Worm (Caenorhabditis elegans) whole organism, young adult: Measurements from ENCODE around the gene tsp-20.
A peak's percentile ranks its signal among the peaks of the same experiment; 100 is the strongest.

ENCODE experiments used
- B0261.1 ChIP-seq: sonication (generic microtip); optimal IDR thresholded peaks from 2 replicates; lab custom pipeline; 2016; ENCODE audit warnings: mild to moderate bottlenecking, missing genetic modification characterization, moderate library complexity, missing compliant biosample characterization
- B0336.3 ChIP-seq: fragments of 200-800 bp; sonication (Bioruptor generic); IDR thresholded peaks from 2 replicates; pipeline ENCODE4 v1.3.6; 2022; ENCODE audit warnings: missing genetic modification characterization, missing compliant biosample characterization
- D2030.7 ChIP-seq: fragments of 200-800 bp; sonication (Bioruptor generic); IDR thresholded peaks from 2 replicates; pipeline ENCODE4 v1.3.6; 2022; ENCODE audit warnings: missing genetic modification reagents, missing genetic modification characterization, missing compliant biosample characterization
- F52B5.7 ChIP-seq: sonication (generic microtip); optimal IDR thresholded peaks from 2 replicates; lab custom pipeline; 2016; ENCODE audit warnings: mild to moderate bottlenecking, missing genetic modification characterization, missing compliant biosample characterization
- F57A8.1 ChIP-seq: fragments of 200-800 bp; sonication (Bioruptor generic); optimal IDR thresholded peaks from 2 replicates; lab custom pipeline; 2018; ENCODE audit warnings: mild to moderate bottlenecking, missing genetic modification characterization, moderate library complexity, missing compliant biosample characterization
- T26A5.8 ChIP-seq: sonication (generic microtip); optimal IDR thresholded peaks from 2 replicates; lab custom pipeline; 2016; ENCODE audit warnings: missing genetic modification characterization, missing compliant biosample characterization
- Y53G8AR.9 ChIP-seq: fragments of 200-800 bp; sonication (Bioruptor generic); conservative IDR thresholded peaks from 2 replicates; pipeline ENCODE4 v1.3.6; 2022; ENCODE audit warnings: missing genetic modification reagents, missing genetic modification characterization, missing compliant biosample characterization
- Y56A3A.18 ChIP-seq: fragments of 200-800 bp; sonication (Bioruptor generic); IDR thresholded peaks from 2 replicates; pipeline ENCODE4 v1.3.6; 2022; ENCODE audit warnings: missing genetic modification reagents, missing genetic modification characterization, missing compliant biosample characterization
- Y79H2A.3 ChIP-seq: fragments of 200-800 bp; sonication (Bioruptor generic); conservative IDR thresholded peaks from 2 replicates; pipeline ENCODE4 v1.3.6; 2022; ENCODE audit warnings: missing genetic modification reagents, missing genetic modification characterization, missing compliant biosample characterization
- Y95B8A.8 ChIP-seq: fragments of 200-800 bp; sonication (Bioruptor generic); IDR thresholded peaks from 2 replicates; pipeline ENCODE4 v1.3.6; 2022; ENCODE audit warnings: missing genetic modification reagents, missing genetic modification characterization, missing compliant biosample characterization
- ZK185.1 ChIP-seq: sonication (generic microtip); optimal IDR thresholded peaks from 2 replicates; lab custom pipeline; 2016; ENCODE audit warnings: mild to moderate bottlenecking, missing genetic modification characterization, missing compliant biosample characterization; ENCODE audit not compliant: poor library complexity, severe bottlenecking
- ama-1 ChIP-seq, 3 experiments: fragments of 150-350 bp in 1 of 3; sonication (generic microtip) in 2 of 3; optimal IDR thresholded peaks; 2 replicates each; lab custom pipeline; 2014 to 2018; ENCODE audit warnings: missing biosample characterization in 2 of 3, missing genetic modification characterization in 2 of 3, missing genetic modification reagents in 2 of 3
- ceh-27 ChIP-seq: fragments of 200-800 bp; sonication (Bioruptor generic); optimal IDR thresholded peaks from 2 replicates; lab custom pipeline; 2018; ENCODE audit warnings: mild to moderate bottlenecking, missing genetic modification characterization, moderate library complexity, missing compliant biosample characterization
- ceh-40 ChIP-seq: fragments of 200-800 bp; sonication (Bioruptor generic); IDR thresholded peaks from 2 replicates; pipeline ENCODE4 v1.3.6; 2022; ENCODE audit warnings: missing genetic modification characterization, missing compliant biosample characterization
- ceh-58 ChIP-seq: fragments of 200-800 bp; sonication (Bioruptor generic); IDR thresholded peaks from 2 replicates; pipeline ENCODE4 v1.3.6; 2022; ENCODE audit warnings: missing genetic modification characterization, missing compliant biosample characterization
- ceh-91 ChIP-seq: fragments of 200-800 bp; sonication (Bioruptor generic); IDR thresholded peaks from 2 replicates; pipeline ENCODE4 v1.3.6; 2022; ENCODE audit warnings: missing genetic modification reagents, missing genetic modification characterization, missing compliant biosample characterization
- die-1 ChIP-seq: sonication (generic microtip); optimal IDR thresholded peaks from 2 replicates; lab custom pipeline; 2016; ENCODE audit warnings: missing genotype, mild to moderate bottlenecking, missing genetic modification characterization, missing compliant biosample characterization
- dox-1 ChIP-seq: fragments of 200-800 bp; sonication (Bioruptor generic); IDR thresholded peaks from 2 replicates; pipeline ENCODE4 v1.3.6; 2022; ENCODE audit warnings: missing genetic modification reagents, missing genetic modification characterization, missing compliant biosample characterization
- efl-1 ChIP-seq: fragments of 150-350 bp; optimal IDR thresholded peaks from 2 replicates; lab custom pipeline; 2014; ENCODE audit warnings: missing biosample characterization, missing genetic modification reagents, missing genetic modification characterization
- gei-17 ChIP-seq: fragments of 200-800 bp; sonication (Bioruptor generic); optimal IDR thresholded peaks from 2 replicates; lab custom pipeline; 2018; ENCODE audit warnings: mild to moderate bottlenecking, missing genetic modification characterization, missing compliant biosample characterization
- him-1 ChIP-seq: sonication (generic microtip); optimal IDR thresholded peaks from 2 replicates; lab custom pipeline; 2016; ENCODE audit warnings: missing genotype, missing genetic modification reagents, missing genetic modification characterization, missing compliant biosample characterization
- hlh-12 ChIP-seq: sonication (generic microtip); optimal IDR thresholded peaks from 2 replicates; lab custom pipeline; 2016; ENCODE audit warnings: missing genetic modification characterization, missing compliant biosample characterization
- hmg-1.2 ChIP-seq: fragments of 200-800 bp; sonication (Bioruptor generic); IDR thresholded peaks from 2 replicates; pipeline ENCODE4 v1.3.6; 2022; ENCODE audit warnings: missing genetic modification reagents, missing genetic modification characterization, missing compliant biosample characterization
- lin-26 ChIP-seq: fragments of 200-800 bp; sonication (Bioruptor generic); IDR thresholded peaks from 2 replicates; pipeline ENCODE4 v1.3.6; 2022; ENCODE audit warnings: missing genetic modification reagents, missing genetic modification characterization, missing compliant biosample characterization
- lin-35 ChIP-seq, 3 experiments: fragments of 150-350 bp in 2 of 3; sonication (generic microtip) in 1 of 3; optimal IDR thresholded peaks; 2 replicates each; lab custom pipeline; 2014 to 2018; ENCODE audit warnings: missing biosample characterization in 3 of 3, missing genetic modification characterization in 3 of 3, missing genetic modification reagents in 3 of 3
- lin-40 ChIP-seq: sonication (generic microtip); optimal IDR thresholded peaks from 2 replicates; lab custom pipeline; 2016; ENCODE audit warnings: missing genetic modification characterization, mild to moderate bottlenecking, missing compliant biosample characterization, missing genotype, missing genetic modification reagents
- madf-6 ChIP-seq: fragments of 200-800 bp; sonication (Bioruptor generic); IDR thresholded peaks from 2 replicates; pipeline ENCODE4 v1.3.6; 2022; ENCODE audit warnings: missing genetic modification reagents, missing genetic modification characterization, missing compliant biosample characterization
- mcd-1 ChIP-seq: fragments of 200-800 bp; sonication (Bioruptor generic); IDR thresholded peaks from 2 replicates; pipeline ENCODE4 v1.3.6; 2022; ENCODE audit warnings: missing genetic modification reagents, missing genetic modification characterization, missing compliant biosample characterization
- mel-28 ChIP-seq: sonication (generic microtip); optimal IDR thresholded peaks from 2 replicates; lab custom pipeline; 2016; ENCODE audit warnings: borderline replicate concordance, mild to moderate bottlenecking, missing genetic modification characterization, missing compliant biosample characterization
- mxl-1 ChIP-seq: sonication (generic microtip); optimal IDR thresholded peaks from 2 replicates; lab custom pipeline; 2016; ENCODE audit warnings: missing genetic modification characterization, missing compliant biosample characterization
- nfya-2 ChIP-seq: fragments of 200-800 bp; sonication (Bioruptor generic); IDR thresholded peaks from 2 replicates; pipeline ENCODE4 v1.3.6; 2022; ENCODE audit warnings: missing genetic modification reagents, missing genetic modification characterization, missing compliant biosample characterization
- nfyb-1 ChIP-seq: fragments of 200-800 bp; sonication (Bioruptor generic); IDR thresholded peaks from 2 replicates; pipeline ENCODE4 v1.3.6; 2022; ENCODE audit warnings: missing genetic modification reagents, missing genetic modification characterization, missing compliant biosample characterization
- nhr-179 ChIP-seq: sonication (generic microtip); optimal IDR thresholded peaks from 2 replicates; lab custom pipeline; 2016; ENCODE audit warnings: mild to moderate bottlenecking, missing genetic modification characterization, missing compliant biosample characterization
- nhr-90 ChIP-seq: sonication (generic microtip); optimal IDR thresholded peaks from 2 replicates; lab custom pipeline; 2016; ENCODE audit warnings: missing genotype, mild to moderate bottlenecking, missing genetic modification characterization, missing compliant biosample characterization
- pha-4 ChIP-seq: fragments of 150-350 bp; sonication (generic microtip); optimal IDR thresholded peaks from 2 replicates; lab custom pipeline; 2014; ENCODE audit warnings: missing biosample characterization, missing genetic modification reagents, missing genetic modification characterization
- rcor-1 ChIP-seq: fragments of 200-800 bp; sonication (Bioruptor generic); IDR thresholded peaks from 2 replicates; pipeline ENCODE4 v1.3.6; 2022; ENCODE audit warnings: missing genetic modification reagents, missing genetic modification characterization, missing compliant biosample characterization
- rec-8 ChIP-seq, 2 experiments: sonication (generic microtip); optimal IDR thresholded peaks; 2 replicates each; lab custom pipeline; 2016; ENCODE audit warnings: mild to moderate bottlenecking in 2 of 2, missing genetic modification characterization in 2 of 2, missing genetic modification reagents in 2 of 2, missing genotype in 2 of 2, missing biosample characterization in 1 of 2, missing compliant biosample characterization in 1 of 2, moderate library complexity in 1 of 2
- snpc-1.1 ChIP-seq: sonication (generic microtip); optimal IDR thresholded peaks from 2 replicates; lab custom pipeline; 2017; ENCODE audit warnings: missing genetic modification characterization, mild to moderate bottlenecking, missing compliant biosample characterization, antibody characterized with exemption, moderate library complexity, missing genotype, missing genetic modification reagents; ENCODE audit not compliant: insufficient read depth
- snpc-1.3 ChIP-seq: sonication (generic microtip); optimal IDR thresholded peaks from 2 replicates; lab custom pipeline; 2017; ENCODE audit warnings: missing genetic modification characterization, mild to moderate bottlenecking, missing compliant biosample characterization, antibody characterized with exemption, moderate library complexity, missing genotype, missing genetic modification reagents; ENCODE audit not compliant: insufficient read depth
- snpc-4 ChIP-seq, 5 experiments: fragments of 150-350 bp in 1 of 5; sonication (generic microtip) in 4 of 5; optimal IDR thresholded peaks; 2 replicates each; lab custom pipeline; 2014 to 2018; ENCODE audit warnings: missing genetic modification characterization in 5 of 5, missing biosample characterization in 3 of 5, antibody characterized with exemption in 2 of 5, mild to moderate bottlenecking in 2 of 5, missing compliant biosample characterization in 2 of 5, missing genotype in 2 of 5, moderate library complexity in 2 of 5, missing genetic modification reagents in 1 of 5
- somi-1 ChIP-seq: fragments of 200-800 bp; sonication (Bioruptor generic); optimal IDR thresholded peaks from 2 replicates; lab custom pipeline; 2018; ENCODE audit warnings: mild to moderate bottlenecking, missing genetic modification characterization, missing compliant biosample characterization
- tbp1 ChIP-seq: fragments of 200-800 bp; sonication (Bioruptor generic); optimal IDR thresholded peaks from 2 replicates; lab custom pipeline; 2018; ENCODE audit warnings: mild to moderate bottlenecking, missing genetic modification characterization, missing compliant biosample characterization
- tbx-9 ChIP-seq: sonication (generic microtip); optimal IDR thresholded peaks from 2 replicates; lab custom pipeline; 2016; ENCODE audit warnings: borderline replicate concordance, missing genetic modification characterization, inconsistent platforms, missing compliant biosample characterization
- unc-62 ChIP-seq: fragments of 150-350 bp; optimal IDR thresholded peaks from 2 replicates; lab custom pipeline; 2014; ENCODE audit warnings: missing biosample characterization, missing genetic modification reagents, missing genetic modification characterization
- zim-3 ChIP-seq: sonication (generic microtip); optimal IDR thresholded peaks from 2 replicates; lab custom pipeline; 2017; ENCODE audit warnings: mild to moderate bottlenecking, missing genetic modification characterization, moderate library complexity, missing compliant biosample characterization
- ztf-18 ChIP-seq: sonication (generic microtip); optimal IDR thresholded peaks from 2 replicates; lab custom pipeline; 2016; ENCODE audit warnings: missing genotype, mild to moderate bottlenecking, missing genetic modification characterization, missing compliant biosample characterization
- ztf-6 ChIP-seq: fragments of 200-800 bp; sonication (Bioruptor generic); IDR thresholded peaks from 2 replicates; pipeline ENCODE4 v1.3.6; 2022; ENCODE audit warnings: missing genetic modification reagents, missing genetic modification characterization, missing compliant biosample characterization

tsp-20 gene

ce11 chrX:11993327-11993726 is 40.5 kb downstream of the tsp-20 start:
- peak; percentile 87 for TF ChIP-seq tbp1 (GFP tag; lab: Kevin White, UChicago)
- 0 out of 2 replicates have a peak, but pooled peaks have one; percentile 47 for TF ChIP-seq nfya-2
- no peak for TF ChIP-seq somi-1 (GFP tag; lab: Kevin White, UChicago)
- peak; percentile 23 for TF ChIP-seq mxl-1
- TF ChIP-seq F57A8.1 (GFP tag; lab: Kevin White, UChicago): no peak
- TF ChIP-seq ceh-58 (GFP tag; lab: Robert Waterston, UW): no peak
- no peak for TF ChIP-seq F52B5.7 (tag; lab: Kevin White, UChicago)
- TF ChIP-seq unc-62 (GFP tag; lab: Kevin White, UChicago): no peak
- no peak for TF ChIP-seq snpc-4 (GFP tag; optimal IDR thresholded peaks at IDR 0.05; lab: Kevin White, UChicago)
- TF ChIP-seq snpc-4 (tag; optimal IDR thresholded peaks at IDR 0.05; lab: Kevin White, UChicago): peak in 3 of 4 experiments; percentile 32 to 75 (median 34)
- TF ChIP-seq Y56A3A.18 (GFP tag; lab: Robert Waterston, UW): 0 out of 2 replicates have a peak, but pooled peaks have one; percentile 17
- peak in 1 of 2 experiments; percentile 33 for TF ChIP-seq rec-8 (tag; optimal IDR thresholded peaks at IDR 0.05; lab: Kevin White, UChicago)
- no peak for TF ChIP-seq gei-17 (GFP tag; lab: Kevin White, UChicago)
- TF ChIP-seq ZK185.1 (tag; lab: Kevin White, UChicago): peak; percentile 61
- peak; percentile 10 for TF ChIP-seq lin-40 (tag; lab: Kevin White, UChicago)
- TF ChIP-seq mel-28: no peak
- TF ChIP-seq ztf-6 (GFP tag; lab: Robert Waterston, UW): no peak
- peak; percentile 67 for TF ChIP-seq B0261.1 (tag; lab: Kevin White, UChicago)
- TF ChIP-seq lin-35 (GFP tag; optimal IDR thresholded peaks at IDR 0.05; lab: Kevin White, UChicago): peak in 1 of 3 experiments; percentile 24
- TF ChIP-seq nhr-90 (tag; lab: Kevin White, UChicago): peak; percentile 66
- no peak for TF ChIP-seq B0336.3 (GFP tag; lab: Robert Waterston, UW)
- peak; percentile 76 for TF ChIP-seq D2030.7 (GFP tag; lab: Robert Waterston, UW)
- TF ChIP-seq ceh-40 (GFP tag; lab: Robert Waterston, UW): 0 out of 2 replicates have a peak, but pooled peaks have one; percentile 41
- TF ChIP-seq Y79H2A.3: no peak
- no peak for TF ChIP-seq pha-4 (tag; lab: Kevin White, UChicago)
- peak; percentile 56 for TF ChIP-seq ztf-18 (tag; lab: Kevin White, UChicago)
- TF ChIP-seq nfyb-1: 0 out of 2 replicates have a peak, but pooled peaks have one; percentile 32
- no peak for TF ChIP-seq tbx-9 (tag; lab: Kevin White, UChicago)
- TF ChIP-seq snpc-1.3 (tag; lab: Kevin White, UChicago): peak; percentile 22
- peak; percentile 16 for TF ChIP-seq snpc-1.1 (tag; lab: Kevin White, UChicago)
- TF ChIP-seq ceh-91 (GFP tag; lab: Robert Waterston, UW): no peak
- peak; percentile 63 for TF ChIP-seq zim-3 (tag; lab: Kevin White, UChicago)
- peak; percentile 79 for TF ChIP-seq lin-26 (GFP tag; lab: Robert Waterston, UW)
- no peak for TF ChIP-seq Y95B8A.8 (GFP tag; lab: Robert Waterston, UW)
- no peak for TF ChIP-seq ceh-27
- TF ChIP-seq dox-1 (GFP tag; lab: Robert Waterston, UW): peak; percentile 63
- peak; percentile 54 for TF ChIP-seq rcor-1 (GFP tag; lab: Robert Waterston, UW)
- TF ChIP-seq efl-1: no peak
- no peak for TF ChIP-seq nhr-179 (tag; lab: Kevin White, UChicago)
- TF ChIP-seq mcd-1 (GFP tag; lab: Robert Waterston, UW): 0 out of 2 replicates have a peak, but pooled peaks have one; percentile 20
- no peak; the same call in 1 of the 2 replicates for TF ChIP-seq madf-6 (GFP tag; lab: Robert Waterston, UW)
- TF ChIP-seq die-1: peak; percentile 59
- no peak for TF ChIP-seq ama-1 (optimal IDR thresholded peaks at IDR 0.05; lab: Kevin White, UChicago)
- no peak for TF ChIP-seq ama-1 (GFP tag; optimal IDR thresholded peaks at IDR 0.05; lab: Kevin White, UChicago)
- peak; percentile 56 for TF ChIP-seq him-1 (tag; lab: Kevin White, UChicago)
- no peak for TF ChIP-seq Y53G8AR.9 (GFP tag; lab: Robert Waterston, UW)
- peak; percentile 35 for TF ChIP-seq hlh-12 (tag; lab: Kevin White, UChicago)
- peak; percentile 35 for TF ChIP-seq hmg-1.2 (GFP tag; lab: Robert Waterston, UW)
- TF ChIP-seq T26A5.8 (tag; lab: Kevin White, UChicago): no peak
